Fruit fly (Drosophila melanogaster) whole organism, embryonic: ENCODE results near the gene Vta1.

Experiments
- CG10209 ChIP-seq: fragments of 200-800 bp; sonication (Bioruptor generic); optimal IDR thresholded peaks from 3 replicates; lab custom pipeline; 2017; ENCODE audit warnings: missing biosample characterization, mild to moderate bottlenecking, missing genetic modification characterization, missing genetic modification reagents
- CG6654 ChIP-seq: fragments of 200-800 bp; sonication (Bioruptor generic); optimal IDR thresholded peaks from 2 replicates; lab custom pipeline; 2017; ENCODE audit warnings: missing biosample characterization, mild to moderate bottlenecking, missing genetic modification characterization
- Dfd ChIP-seq, 2 experiments: fragments of >200 bp; optimal IDR thresholded peaks; 2 replicates each; lab custom pipeline; 2017; ENCODE audit warnings: missing biosample characterization in 2 of 2, missing genetic modification characterization in 2 of 2
- HmgD ChIP-seq: fragments of 200-800 bp; sonication (Bioruptor generic); optimal IDR thresholded peaks from 3 replicates; lab custom pipeline; 2016; ENCODE audit warnings: missing biosample characterization, missing genetic modification characterization
- cg ChIP-seq: fragments of 200-800 bp; sonication (Bioruptor generic); optimal IDR thresholded peaks from 3 replicates; lab custom pipeline; 2019; ENCODE audit warnings: missing biosample characterization, mild to moderate bottlenecking, missing genetic modification characterization, moderate library complexity
- fd102C ChIP-seq: fragments of 200-800 bp; sonication (Bioruptor generic); optimal IDR thresholded peaks from 2 replicates; lab custom pipeline; 2018; ENCODE audit warnings: missing biosample characterization, mild to moderate bottlenecking, missing genetic modification characterization, moderate library complexity
- gfzf ChIP-seq: fragments of 200-800 bp; sonication (Bioruptor generic); optimal IDR thresholded peaks from 2 replicates; lab custom pipeline; 2016; ENCODE audit warnings: missing biosample characterization, mild to moderate bottlenecking, missing genetic modification characterization, moderate library complexity
- ttk ChIP-seq: fragments of 200-800 bp; sonication (Bioruptor generic); IDR thresholded peaks from 2 replicates; pipeline ENCODE4 v2.1.2; 2022; ENCODE audit warnings: missing biosample characterization, missing genetic modification characterization
- usp ChIP-seq: fragments of >200 bp; optimal IDR thresholded peaks from 2 replicates; lab custom pipeline; 2017; ENCODE audit warnings: missing biosample characterization, missing genetic modification characterization

DNA sequence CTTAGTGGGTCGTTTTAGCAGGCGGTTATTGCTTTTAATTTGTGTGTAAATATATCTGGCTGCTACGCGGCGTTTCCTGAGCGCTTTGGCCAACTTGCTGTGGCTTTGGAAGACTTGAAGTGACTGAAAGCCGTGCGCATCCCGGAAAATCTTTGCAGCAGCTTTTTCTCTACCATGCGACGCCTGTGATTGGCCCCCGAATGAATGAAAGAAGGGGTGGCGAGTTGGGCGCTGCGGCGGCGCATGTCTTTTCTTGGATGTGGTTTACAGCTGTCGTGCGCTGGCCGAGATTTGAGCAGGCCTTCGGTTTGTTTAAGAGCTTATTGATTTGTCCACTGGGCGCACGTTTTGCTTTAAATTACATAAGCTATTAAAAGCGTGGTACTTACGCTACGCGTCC, 10.8 kb upstream of the Vta1 start:
- TF ChIP-seq gfzf (GFP tag; lab: Kevin White, UChicago) (no peak), fd102C (GFP tag; lab: Kevin White, UChicago) (no peak), usp (GFP tag; lab: Kevin White, UChicago) (no peak), CG6654 (no peak), cg (GFP tag; lab: Kevin White, UChicago) (no peak), CG10209 (GFP tag; lab: Kevin White, UChicago) (no peak), ttk (no peak), Dfd (GFP tag; optimal IDR thresholded peaks at IDR 0.05; lab: Kevin White, UChicago) (no peak), HmgD (GFP tag; lab: Kevin White, UChicago) (no peak)
